Fruit fly (Drosophila melanogaster): ENCODE results near the gene Thor.

Thor gene

DNA sequence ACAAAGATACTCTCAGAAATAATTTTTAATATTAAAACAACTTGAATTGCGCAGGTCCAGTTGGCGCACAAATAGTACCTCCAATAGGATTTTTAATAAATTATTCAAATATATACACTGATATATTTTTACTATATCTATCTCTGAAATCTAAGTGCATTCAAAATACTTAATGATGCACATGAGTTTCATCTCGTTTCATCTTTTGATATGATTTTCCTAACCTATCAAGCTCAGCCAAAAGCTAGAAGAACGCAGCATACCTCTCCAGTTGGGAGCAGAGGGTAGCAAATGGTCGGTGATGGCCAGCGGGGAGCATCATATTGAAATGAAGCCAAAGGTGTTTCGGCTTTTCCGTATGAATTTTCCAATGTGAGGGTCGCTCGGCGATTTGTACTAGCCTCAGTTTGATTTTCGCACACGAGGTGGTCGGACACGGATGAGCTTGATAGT is 46.5 kb downstream of the Thor start, which contains the start of gene CG8852 (continued):
- no peak for TF ChIP-seq ara (GFP tag; IDR thresholded peaks at IDR 0.05)
- no peak for TF ChIP-seq Scr (GFP tag; IDR thresholded peaks at IDR 0.05; ENCODE audit: partially characterized antibody)
- TF ChIP-seq ab (GFP tag; optimal IDR thresholded peaks at IDR 0.05), result no peak
- no peak for TF ChIP-seq disco-r (GFP tag; optimal IDR thresholded peaks at IDR 0.05)
- TF ChIP-seq BEAF-32 (GFP tag; optimal IDR thresholded peaks at IDR 0.05), result no peak
- TF ChIP-seq Hsf (GFP tag; optimal IDR thresholded peaks at IDR 0.05), result peak; percentile 11
- TF ChIP-seq Rfx (GFP tag; IDR thresholded peaks at IDR 0.05), result peak; percentile 60; the same call in 1 of the 2 replicates
- no peak for TF ChIP-seq Bgb (GFP tag; IDR thresholded peaks at IDR 0.05; ENCODE audit: partially characterized antibody)
- no peak for TF ChIP-seq Hand (GFP tag; optimal IDR thresholded peaks at IDR 0.05)
- TF ChIP-seq Hr78 (GFP tag; optimal IDR thresholded peaks at IDR 0.05), result no peak
- TF ChIP-seq gfzf (GFP tag; optimal IDR thresholded peaks at IDR 0.05), result no peak
- TF ChIP-seq Jarid2 (GFP tag; optimal IDR thresholded peaks at IDR 0.05), result no peak
- no peak for TF ChIP-seq stwl (tag; optimal IDR thresholded peaks at IDR 0.05)
- no peak for TF ChIP-seq GATAe (GFP tag; conservative IDR thresholded peaks at IDR 0.05)
- no peak for TF ChIP-seq CG10565 (GFP tag; optimal IDR thresholded peaks at IDR 0.05)
- no peak for TF ChIP-seq CG11398 (GFP tag; optimal IDR thresholded peaks at IDR 0.05)
- TF ChIP-seq sens (GFP tag), result no peak
- TF ChIP-seq Oli (tag; optimal IDR thresholded peaks at IDR 0.05), result peak; percentile 51
- TF ChIP-seq Deaf1 (tag; optimal IDR thresholded peaks at IDR 0.05), result no peak
- peak; percentile 26; the same call in 1 of the 2 replicates for TF ChIP-seq sob (GFP tag; IDR thresholded peaks at IDR 0.05)
- TF ChIP-seq CG5245 (GFP tag; optimal IDR thresholded peaks at IDR 0.05), result no peak
- TF ChIP-seq croc (GFP tag; conservative IDR thresholded peaks at IDR 0.05), result no peak
- TF ChIP-seq BtbVII (GFP tag; optimal IDR thresholded peaks at IDR 0.05), result no peak
- no peak for TF ChIP-seq gsb-n (tag; optimal IDR thresholded peaks at IDR 0.05)
- no peak for TF ChIP-seq CG6813 (GFP tag; optimal IDR thresholded peaks at IDR 0.05)
- no peak for TF ChIP-seq CG12299 (tag; optimal IDR thresholded peaks at IDR 0.05)
- TF ChIP-seq sens-2 (GFP tag; IDR thresholded peaks at IDR 0.05), result no peak
- no peak for TF ChIP-seq maf-S (GFP tag; optimal IDR thresholded peaks at IDR 0.05)
- TF ChIP-seq CG10366 (GFP tag; IDR thresholded peaks at IDR 0.05), result peak; percentile 28; the same call in 1 of the 2 replicates
- no peak for TF ChIP-seq CG10654 (GFP tag; optimal IDR thresholded peaks at IDR 0.05)
- TF ChIP-seq Atf3 (GFP tag; optimal IDR thresholded peaks at IDR 0.05), result no peak
- no peak for TF ChIP-seq CG4820 (GFP tag; optimal IDR thresholded peaks at IDR 0.05)
- TF ChIP-seq Fer2 (tag; optimal IDR thresholded peaks at IDR 0.05), result peak; percentile 3
- no peak for TF ChIP-seq CG3838 (GFP tag; optimal IDR thresholded peaks at IDR 0.05)
- no peak for TF ChIP-seq sna (GFP tag; IDR thresholded peaks at IDR 0.05; ENCODE audit: partially characterized antibody)
- no peak for TF ChIP-seq NFAT (GFP tag; IDR thresholded peaks at IDR 0.05)
- TF ChIP-seq cas (GFP tag; IDR thresholded peaks at IDR 0.05), result no peak
- TF ChIP-seq slp2 (GFP tag; optimal IDR thresholded peaks at IDR 0.05), result no peak
- TF ChIP-seq CG33557 (GFP tag; optimal IDR thresholded peaks at IDR 0.05), result no peak
- TF ChIP-seq vnd (GFP tag; IDR thresholded peaks at IDR 0.05; ENCODE audit: partially characterized antibody), result no peak
- TF ChIP-seq br (optimal IDR thresholded peaks at IDR 0.05), result no peak
- TF ChIP-seq pan (optimal IDR thresholded peaks at IDR 0.05), result no peak
- peak in 1 of 2 experiments; percentile 47 for TF ChIP-seq pan (GFP tag; optimal IDR thresholded peaks at IDR 0.05 in 1 of 2, IDR thresholded peaks at IDR 0.05 in 1 of 2)
- TF ChIP-seq Nf-YC (tag; optimal IDR thresholded peaks at IDR 0.05), result no peak
- TF ChIP-seq aop (GFP tag; IDR thresholded peaks at IDR 0.05), result no peak
- no peak for TF ChIP-seq CG15269 (tag; optimal IDR thresholded peaks at IDR 0.05)
- no peak for TF ChIP-seq Tbp (GFP tag; optimal IDR thresholded peaks at IDR 0.05)
- TF ChIP-seq CG12219 (GFP tag; optimal IDR thresholded peaks at IDR 0.05), result no peak
- no peak for TF ChIP-seq chm (GFP tag; IDR thresholded peaks at IDR 0.05)
- TF ChIP-seq CG14014 (GFP tag; IDR thresholded peaks at IDR 0.05), result 0 out of 2 replicates have a peak, but pooled peaks have one; percentile 41
- no peak for TF ChIP-seq odd (GFP tag; optimal IDR thresholded peaks at IDR 0.05)
- no peak for TF ChIP-seq Blimp-1 (GFP tag; optimal IDR thresholded peaks at IDR 0.05)
